Fruit fly (Drosophila melanogaster) whole organism, prepupa: ENCODE data around the gene CG17026.

Experiments
- Blimp-1 ChIP-seq: fragments of 200-800 bp; sonication (Bioruptor generic); optimal IDR thresholded peaks from 3 replicates; lab custom pipeline; 2017; ENCODE audit warnings: missing biosample characterization, missing genetic modification characterization, mild to moderate bottlenecking, moderate library complexity, missing genetic modification reagents
- CG10631 ChIP-seq: fragments of 200-800 bp; sonication (Bioruptor generic); optimal IDR thresholded peaks from 2 replicates; lab custom pipeline; 2016; ENCODE audit warnings: missing biosample characterization, missing genetic modification characterization
- CG10669 ChIP-seq: fragments of 200-800 bp; sonication (Bioruptor generic); optimal IDR thresholded peaks from 3 replicates; lab custom pipeline; 2018; ENCODE audit warnings: missing biosample characterization, mild to moderate bottlenecking, missing genetic modification characterization, moderate library complexity
- CG11294 ChIP-seq: fragments of 200-800 bp; sonication (Bioruptor generic); IDR thresholded peaks from 2 replicates; pipeline ENCODE4 v1.3.6; 2022; ENCODE audit warnings: missing biosample characterization, missing genetic modification characterization
- CG15336 ChIP-seq: fragments of 200-800 bp; sonication (Bioruptor generic); IDR thresholded peaks from 2 replicates; pipeline ENCODE4 v1.3.6; 2022; ENCODE audit warnings: missing biosample characterization, missing genetic modification characterization
- CG1621 ChIP-seq: fragments of 200-800 bp; sonication (Bioruptor generic); optimal IDR thresholded peaks from 3 replicates; lab custom pipeline; 2018; ENCODE audit warnings: missing biosample characterization, mild to moderate bottlenecking, missing genetic modification characterization
- CG16779 ChIP-seq: fragments of 200-800 bp; sonication (Bioruptor generic); optimal IDR thresholded peaks from 3 replicates; lab custom pipeline; 2017; ENCODE audit warnings: missing biosample characterization, mild to moderate bottlenecking, missing genetic modification characterization
- CG32006 ChIP-seq: fragments of 200-800 bp; sonication (Bioruptor generic); optimal IDR thresholded peaks from 3 replicates; lab custom pipeline; 2017; ENCODE audit warnings: missing biosample characterization, mild to moderate bottlenecking, missing genetic modification characterization
- CG34406 ChIP-seq: fragments of 200-800 bp; sonication (Bioruptor generic); optimal IDR thresholded peaks from 3 replicates; lab custom pipeline; 2016; ENCODE audit warnings: missing biosample characterization, missing genetic modification characterization
- CG3919 ChIP-seq: fragments of 200-800 bp; sonication (Bioruptor generic); optimal IDR thresholded peaks from 3 replicates; lab custom pipeline; 2016; ENCODE audit warnings: missing biosample characterization, missing genetic modification characterization
- CG4318 ChIP-seq: fragments of 200-800 bp; sonication (Bioruptor generic); optimal IDR thresholded peaks from 3 replicates; lab custom pipeline; 2017; ENCODE audit warnings: missing biosample characterization, mild to moderate bottlenecking, missing genetic modification characterization
- CG6163 ChIP-seq: fragments of 200-800 bp; sonication (Bioruptor generic); IDR thresholded peaks from 3 replicates; pipeline ENCODE4 v1.3.6; 2022; ENCODE audit warnings: missing biosample characterization, missing genetic modification characterization
- CG6276 ChIP-seq: fragments of 200-800 bp; sonication (Bioruptor generic); optimal IDR thresholded peaks from 2 replicates; lab custom pipeline; 2017; ENCODE audit warnings: missing biosample characterization, mild to moderate bottlenecking, missing genetic modification characterization
- CG6792 ChIP-seq: fragments of 200-800 bp; sonication (Bioruptor generic); optimal IDR thresholded peaks from 3 replicates; lab custom pipeline; 2016; ENCODE audit warnings: missing biosample characterization, missing genetic modification characterization
- CG6808 ChIP-seq: fragments of 200-800 bp; sonication (Bioruptor generic); optimal IDR thresholded peaks from 3 replicates; lab custom pipeline; 2017; ENCODE audit warnings: missing biosample characterization, missing genetic modification characterization, mild to moderate bottlenecking, moderate library complexity, missing genetic modification reagents
- CG6854 ChIP-seq: fragments of 200-800 bp; sonication (Bioruptor generic); optimal IDR thresholded peaks from 2 replicates; lab custom pipeline; 2017; ENCODE audit warnings: missing biosample characterization, mild to moderate bottlenecking, missing genetic modification characterization
- CG7368 ChIP-seq: fragments of 200-800 bp; sonication (Bioruptor generic); optimal IDR thresholded peaks from 3 replicates; lab custom pipeline; 2016; ENCODE audit warnings: missing biosample characterization, missing genetic modification characterization
- CG8319 ChIP-seq: fragments of 200-800 bp; sonication (Bioruptor generic); optimal IDR thresholded peaks from 3 replicates; lab custom pipeline; 2016; ENCODE audit warnings: missing biosample characterization, missing genetic modification characterization
- CG8632 ChIP-seq: fragments of 200-800 bp; sonication (Bioruptor generic); optimal IDR thresholded peaks from 3 replicates; lab custom pipeline; 2016; ENCODE audit warnings: missing biosample characterization, missing genetic modification characterization
- CG9139 ChIP-seq: fragments of 200-800 bp; sonication (Bioruptor generic); optimal IDR thresholded peaks from 3 replicates; lab custom pipeline; 2017; ENCODE audit warnings: missing biosample characterization, mild to moderate bottlenecking, missing genetic modification characterization
- Eip78C ChIP-seq: fragments of 200-800 bp; sonication (Bioruptor generic); peaks from one replicate; lab custom pipeline; 2016; ENCODE audit warnings: missing biosample characterization, missing genetic modification characterization
- Eip93F ChIP-seq: fragments of 200-800 bp; sonication (Bioruptor generic); optimal IDR thresholded peaks from 2 replicates; lab custom pipeline; 2016; ENCODE audit warnings: missing biosample characterization, mild to moderate bottlenecking, missing genetic modification characterization
- Ets21C ChIP-seq: fragments of 200-800 bp; sonication (Bioruptor generic); optimal IDR thresholded peaks from 3 replicates; lab custom pipeline; 2016; ENCODE audit warnings: missing biosample characterization, missing genetic modification characterization
- Gug ChIP-seq: fragments of 200-800 bp; sonication (Bioruptor generic); IDR thresholded peaks from 2 replicates; pipeline ENCODE4 v1.3.6; 2022; ENCODE audit warnings: missing biosample characterization, missing genetic modification characterization
- Hr38 ChIP-seq: sonication (Bioruptor generic); optimal IDR thresholded peaks from 2 replicates; lab custom pipeline; 2016; ENCODE audit warnings: missing biosample characterization, missing genetic modification characterization
- Hr39 ChIP-seq: fragments of 200-800 bp; sonication (Bioruptor generic); optimal IDR thresholded peaks from 2 replicates; lab custom pipeline; 2016; ENCODE audit warnings: missing biosample characterization, missing genetic modification characterization
- Hr4 ChIP-seq: fragments of 200-800 bp; sonication (Bioruptor generic); optimal IDR thresholded peaks from 3 replicates; lab custom pipeline; 2016; ENCODE audit warnings: missing biosample characterization, missing genetic modification characterization
- Lpt ChIP-seq: fragments of 200-800 bp; sonication (Bioruptor generic); optimal IDR thresholded peaks from 3 replicates; lab custom pipeline; 2016; ENCODE audit warnings: missing biosample characterization, missing genetic modification characterization
- OdsH ChIP-seq: fragments of 200-800 bp; sonication (Bioruptor generic); optimal IDR thresholded peaks from 3 replicates; lab custom pipeline; 2016; ENCODE audit warnings: missing biosample characterization, missing genetic modification characterization
- Smox ChIP-seq: fragments of 200-800 bp; sonication (Bioruptor generic); optimal IDR thresholded peaks from 3 replicates; lab custom pipeline; 2016; ENCODE audit warnings: missing biosample characterization, missing genetic modification characterization
- Sox102F ChIP-seq: fragments of 200-800 bp; sonication (Bioruptor generic); optimal IDR thresholded peaks from 2 replicates; lab custom pipeline; 2016; ENCODE audit warnings: missing biosample characterization, mild to moderate bottlenecking, missing genetic modification characterization
- Sox15 ChIP-seq: fragments of 200-800 bp; sonication (Bioruptor generic); optimal IDR thresholded peaks from 3 replicates; lab custom pipeline; 2016; ENCODE audit warnings: missing biosample characterization, missing genetic modification characterization
- achi ChIP-seq: fragments of 200-800 bp; sonication (Bioruptor generic); optimal IDR thresholded peaks from 3 replicates; lab custom pipeline; 2016; ENCODE audit warnings: missing biosample characterization, missing genetic modification characterization
- acj6 ChIP-seq: fragments of 200-800 bp; sonication (Bioruptor generic); optimal IDR thresholded peaks from 3 replicates; lab custom pipeline; 2016; ENCODE audit warnings: missing biosample characterization, missing genetic modification characterization
- dsx ChIP-seq: fragments of 200-800 bp; optimal IDR thresholded peaks from 3 replicates; lab custom pipeline; 2019; ENCODE audit warnings: missing biosample characterization, mild to moderate bottlenecking, missing genetic modification characterization, moderate library complexity; ENCODE audit not compliant: poor library complexity, severe bottlenecking
- eg ChIP-seq: fragments of 200-800 bp; sonication (Bioruptor generic); IDR thresholded peaks from 3 replicates; pipeline ENCODE4 v1.3.6; 2022; ENCODE audit warnings: missing biosample characterization, missing genetic modification characterization
- esn ChIP-seq: fragments of 200-800 bp; sonication (Bioruptor generic); optimal IDR thresholded peaks from 2 replicates; lab custom pipeline; 2016; ENCODE audit warnings: missing biosample characterization, mild to moderate bottlenecking, missing genetic modification characterization, moderate library complexity
- fd59A ChIP-seq: fragments of 200-800 bp; sonication (Bioruptor generic); optimal IDR thresholded peaks from 2 replicates; lab custom pipeline; 2017; ENCODE audit warnings: missing biosample characterization, mild to moderate bottlenecking, missing genetic modification characterization, missing genetic modification reagents
- fd85E ChIP-seq: fragments of 200-800 bp; sonication (Bioruptor generic); optimal IDR thresholded peaks from 3 replicates; lab custom pipeline; 2016; ENCODE audit warnings: missing biosample characterization, missing genetic modification characterization
- fkh ChIP-seq: fragments of 200-800 bp; sonication (Bioruptor generic); optimal IDR thresholded peaks from 3 replicates; lab custom pipeline; 2017; ENCODE audit warnings: missing biosample characterization, mild to moderate bottlenecking, missing genetic modification characterization, moderate library complexity
- lz ChIP-seq: fragments of 200-800 bp; sonication (Bioruptor generic); optimal IDR thresholded peaks from 3 replicates; lab custom pipeline; 2016; ENCODE audit warnings: missing biosample characterization, missing genetic modification characterization
- pdm3 ChIP-seq: fragments of 200-800 bp; sonication (Bioruptor generic); optimal IDR thresholded peaks from 3 replicates; lab custom pipeline; 2016; ENCODE audit warnings: missing biosample characterization, missing genetic modification characterization
- spab ChIP-seq: fragments of 200-800 bp; sonication (Bioruptor generic); optimal IDR thresholded peaks from 2 replicates; lab custom pipeline; 2017; ENCODE audit warnings: missing biosample characterization, mild to moderate bottlenecking, missing genetic modification characterization, missing genetic modification reagents
- svp ChIP-seq: fragments of 200-800 bp; sonication (Bioruptor generic); peaks from one replicate; lab custom pipeline; 2016; ENCODE audit warnings: missing biosample characterization, missing genetic modification characterization
- topi ChIP-seq: fragments of 200-800 bp; sonication (Bioruptor generic); optimal IDR thresholded peaks from 3 replicates; lab custom pipeline; 2016; ENCODE audit warnings: missing biosample characterization, missing genetic modification characterization
- vri ChIP-seq: fragments of 200-800 bp; sonication (Bioruptor generic); optimal IDR thresholded peaks from 3 replicates; lab custom pipeline; 2016; ENCODE audit warnings: missing biosample characterization, mild to moderate bottlenecking, missing genetic modification characterization

CG17026 gene

dm6 chr3L:15981403-15981802 lies 6.2 kb downstream of the CG17026 start:
- peak; percentile 9 for TF ChIP-seq vri
- TF ChIP-seq svp, result no peak

- TF ChIP-seq Eip93F (GFP tag; lab: Kevin White, UChicago) (no peak), CG7368 (GFP tag; lab: Kevin White, UChicago) (no peak), CG16779 (no peak), Eip78C (GFP tag; lab: Kevin White, UChicago) (no peak), fkh (no peak), CG6854 (no peak), CG10631 (GFP tag; lab: Kevin White, UChicago) (no peak)
These were observed 7.0 kb downstream of the CG17026 start for dm6 chr3L:15982148-15982547.

dm6 chr3L:15982783-15983432 lies 7.7 kb downstream of the CG17026 start, which contains the start of the genes brm and Arl1:
Gene brm, minus strand, starts transcription at chr3L:15982869.
Gene Arl1, plus strand, starts transcription at chr3L:15983135.
- TF ChIP-seq Sox102F (GFP tag; lab: Kevin White, UChicago) (peak; percentile 95), CG6163 (peak; percentile 99), Hr39 (GFP tag; lab: Kevin White, UChicago) (peak; percentile 92), CG6854 (peak; percentile 92), pdm3 (peak; percentile 96), CG9139 (GFP tag; lab: Kevin White, UChicago) (peak; percentile 96), CG6808 (GFP tag; lab: Kevin White, UChicago) (peak; percentile 96), CG3919 (GFP tag; lab: Kevin White, UChicago) (peak; percentile 98), fd85E (peak; percentile 85), CG11294 (GFP tag; lab: Robert Waterston, UW) (peak; percentile 98), CG8319 (GFP tag; lab: Kevin White, UChicago) (peak; percentile 95), svp (peak; percentile 99), CG4318 (peak; percentile 99), CG32006 (peak; percentile 98), achi (GFP tag; lab: Kevin White, UChicago) (peak; percentile 97), Lpt (GFP tag; lab: Kevin White, UChicago) (peak; percentile 97), Blimp-1 (GFP tag; lab: Kevin White, UChicago) (peak; percentile 92), Hr4 (GFP tag; lab: Kevin White, UChicago) (peak; percentile 97), OdsH (GFP tag; lab: Kevin White, UChicago) (peak; percentile 98), Hr38 (GFP tag; lab: Kevin White, UChicago) (peak; percentile 6), CG7368 (GFP tag; lab: Kevin White, UChicago) (peak; percentile 94), CG6276 (peak; percentile 94), Smox (peak; percentile 94), Eip93F (GFP tag; lab: Kevin White, UChicago) (peak; percentile 97), Eip78C (GFP tag; lab: Kevin White, UChicago) (peak; percentile 99), CG16779 (no peak), CG10669 (GFP tag; lab: Kevin White, UChicago) (peak; percentile 96), esn (GFP tag; lab: Kevin White, UChicago) (peak; percentile 96), acj6 (peak; percentile 98), Gug (GFP tag; lab: Robert Waterston, UW) (peak; percentile 99), CG8632 (GFP tag; lab: Kevin White, UChicago) (peak; percentile 98), eg (GFP tag; lab: Robert Waterston, UW) (peak; percentile 99), spab (GFP tag; lab: Kevin White, UChicago) (peak; percentile 96), CG10631 (GFP tag; lab: Kevin White, UChicago) (peak; percentile 98), CG34406 (GFP tag; lab: Kevin White, UChicago) (peak; percentile 99), fkh (no peak), Sox15 (peak; percentile 98), dsx (GFP tag; lab: Kevin White, UChicago) (peak; percentile 97), Ets21C (GFP tag; lab: Kevin White, UChicago) (peak; percentile 90), fd59A (peak; percentile 97), lz (GFP tag; lab: Kevin White, UChicago) (peak; percentile 96), CG6792 (GFP tag; lab: Kevin White, UChicago) (peak; percentile 94), topi (GFP tag; lab: Kevin White, UChicago) (peak; percentile 96), CG1621 (peak; percentile 93), CG15336 (GFP tag; lab: Robert Waterston, UW) (peak; percentile 98)
